Worm (Caenorhabditis elegans): ENCODE results near the gene gop-1.
A peak's percentile ranks its signal among the peaks of the same experiment; 100 is the strongest.

The gop-1 gene

ce11 chrIII:5267217-5267906, 13.1 kb downstream of the gop-1 start, which contains the start of gene ZC395.5:
Gene ZC395.5 (plus strand): TSS chrIII:5267848.
- TF ChIP-seq tab-1 (GFP tag; IDR thresholded peaks at IDR 0.05) (no peak), med-1 (GFP tag; optimal IDR thresholded peaks at IDR 0.05; ENCODE audit: insufficient read depth) (no peak), ztf-23 (GFP tag; IDR thresholded peaks at IDR 0.05) (no peak), ref-1 (GFP tag; conservative IDR thresholded peaks at IDR 0.05) (no peak), flt-1 (GFP tag; IDR thresholded peaks at IDR 0.05) (no peak), klf-2 (GFP tag; conservative IDR thresholded peaks at IDR 0.05) (no peak), T22C8.4 (GFP tag; IDR thresholded peaks at IDR 0.05) (no peak)

ce11 chrIII:5268486-5268885, 14.2 kb downstream of the gop-1 start:
- TF ChIP-seq cog-1 (tag; optimal IDR thresholded peaks at IDR 0.05) (no peak), flt-1 (GFP tag; IDR thresholded peaks at IDR 0.05) (no peak), T22C8.4 (GFP tag; IDR thresholded peaks at IDR 0.05) (no peak), ref-1 (GFP tag; conservative IDR thresholded peaks at IDR 0.05) (no peak), ztf-29 (GFP tag; IDR thresholded peaks at IDR 0.05) (no peak)

- TF ChIP-seq flt-1 (GFP tag; IDR thresholded peaks at IDR 0.05) = no peak
- no peak for TF ChIP-seq klf-2 (GFP tag; conservative IDR thresholded peaks at IDR 0.05)
- TF ChIP-seq ztf-29 (GFP tag; IDR thresholded peaks at IDR 0.05) = no peak
- no peak for TF ChIP-seq med-1 (GFP tag; optimal IDR thresholded peaks at IDR 0.05; ENCODE audit: insufficient read depth)
- TF ChIP-seq ztf-23 (GFP tag; IDR thresholded peaks at IDR 0.05) = no peak
- TF ChIP-seq cog-1 (tag; optimal IDR thresholded peaks at IDR 0.05) = no peak
- no peak for TF ChIP-seq tab-1 (GFP tag; IDR thresholded peaks at IDR 0.05)
- no peak for TF ChIP-seq ref-1 (GFP tag; conservative IDR thresholded peaks at IDR 0.05)
- TF ChIP-seq T22C8.4 (GFP tag; IDR thresholded peaks at IDR 0.05) = no peak
These were observed 15.6 kb downstream of the gop-1 start, which contains the start of gene ZC395.4 for ce11 chrIII:5269814-5270213. Gene ZC395.4 (plus strand): TSS chrIII:5270114.

ce11 chrIII:5273396-5273857, 19.2 kb downstream of the gop-1 start, which contains the start of gene ztf-8:
Gene ztf-8 (minus strand): TSS chrIII:5273471.
- TF ChIP-seq T22C8.4 (GFP tag; IDR thresholded peaks at IDR 0.05) (no peak), med-1 (GFP tag; optimal IDR thresholded peaks at IDR 0.05; ENCODE audit: insufficient read depth) (no peak), cog-1 (tag; optimal IDR thresholded peaks at IDR 0.05) (no peak), flt-1 (GFP tag; IDR thresholded peaks at IDR 0.05) (no peak), ztf-29 (GFP tag; IDR thresholded peaks at IDR 0.05) (no peak), ztf-23 (GFP tag; IDR thresholded peaks at IDR 0.05) (no peak), tab-1 (GFP tag; IDR thresholded peaks at IDR 0.05) (no peak), klf-2 (GFP tag; conservative IDR thresholded peaks at IDR 0.05) (no peak), ref-1 (GFP tag; conservative IDR thresholded peaks at IDR 0.05) (no peak)

ce11 chrIII:5274250-5274649, 20.0 kb downstream of the gop-1 start:
- TF ChIP-seq med-1 (GFP tag; optimal IDR thresholded peaks at IDR 0.05; ENCODE audit: insufficient read depth) (no peak), tab-1 (GFP tag; IDR thresholded peaks at IDR 0.05) (no peak), cog-1 (tag; optimal IDR thresholded peaks at IDR 0.05) (no peak), ref-1 (GFP tag; conservative IDR thresholded peaks at IDR 0.05) (no peak), T22C8.4 (GFP tag; IDR thresholded peaks at IDR 0.05) (no peak)

- no peak for TF ChIP-seq flt-1 (GFP tag; IDR thresholded peaks at IDR 0.05)
- TF ChIP-seq klf-2 (GFP tag; conservative IDR thresholded peaks at IDR 0.05) = no peak
- TF ChIP-seq ztf-23 (GFP tag; IDR thresholded peaks at IDR 0.05) = no peak
- TF ChIP-seq med-1 (GFP tag; optimal IDR thresholded peaks at IDR 0.05; ENCODE audit: insufficient read depth) = no peak
- TF ChIP-seq tab-1 (GFP tag; IDR thresholded peaks at IDR 0.05) = no peak
- TF ChIP-seq ztf-29 (GFP tag; IDR thresholded peaks at IDR 0.05) = no peak
- no peak for TF ChIP-seq ref-1 (GFP tag; conservative IDR thresholded peaks at IDR 0.05)
- no peak for TF ChIP-seq cog-1 (tag; optimal IDR thresholded peaks at IDR 0.05)
- no peak for TF ChIP-seq T22C8.4 (GFP tag; IDR thresholded peaks at IDR 0.05)
These were observed 20.6 kb downstream of the gop-1 start, which contains the start of the genes daf-41 and toc-1 for ce11 chrIII:5274715-5275355. Gene daf-41 (minus strand): TSS chrIII:5274765. Gene toc-1 (plus strand): TSS chrIII:5275251.

- TF ChIP-seq ztf-29 (GFP tag; IDR thresholded peaks at IDR 0.05) (no peak), klf-2 (GFP tag; conservative IDR thresholded peaks at IDR 0.05) (no peak), flt-1 (GFP tag; IDR thresholded peaks at IDR 0.05) (no peak), ztf-23 (GFP tag; IDR thresholded peaks at IDR 0.05) (no peak), ref-1 (GFP tag; conservative IDR thresholded peaks at IDR 0.05) (no peak), T22C8.4 (GFP tag; IDR thresholded peaks at IDR 0.05) (no peak), tab-1 (GFP tag; IDR thresholded peaks at IDR 0.05) (no peak), med-1 (GFP tag; optimal IDR thresholded peaks at IDR 0.05; ENCODE audit: insufficient read depth) (no peak), cog-1 (tag; optimal IDR thresholded peaks at IDR 0.05) (no peak)
These were observed 23.5 kb downstream of the gop-1 start, which contains the start of gene clk-1 for ce11 chrIII:5277740-5278139. Gene clk-1 (plus strand): TSS chrIII:5277894.

ce11 chrIII:5280228-5280627, 26.0 kb downstream of the gop-1 start:
- no peak for TF ChIP-seq cog-1 (tag; optimal IDR thresholded peaks at IDR 0.05)
- TF ChIP-seq ref-1 (GFP tag; conservative IDR thresholded peaks at IDR 0.05) = no peak
- no peak for TF ChIP-seq T22C8.4 (GFP tag; IDR thresholded peaks at IDR 0.05)
- no peak for TF ChIP-seq ztf-29 (GFP tag; IDR thresholded peaks at IDR 0.05)
- no peak for TF ChIP-seq med-1 (GFP tag; optimal IDR thresholded peaks at IDR 0.05; ENCODE audit: insufficient read depth)
- TF ChIP-seq tab-1 (GFP tag; IDR thresholded peaks at IDR 0.05) = no peak
- no peak for TF ChIP-seq ztf-23 (GFP tag; IDR thresholded peaks at IDR 0.05)

ce11 chrIII:5285484-5285883, 31.2 kb downstream of the gop-1 start:
- TF ChIP-seq klf-2 (GFP tag; conservative IDR thresholded peaks at IDR 0.05) (no peak), tab-1 (GFP tag; IDR thresholded peaks at IDR 0.05) (0 out of 2 replicates have a peak, but pooled peaks have one; percentile 54), flt-1 (GFP tag; IDR thresholded peaks at IDR 0.05) (no peak)
